Fruit fly (Drosophila melanogaster): Measurements from ENCODE around the gene CG2186.

dm6 chrX:10814113-10814512, 43.3 kb upstream of the CG2186 start:
- TF ChIP-seq psq (optimal IDR thresholded peaks at IDR 0.05), result no peak
- TF ChIP-seq Sin3A (optimal IDR thresholded peaks at IDR 0.05), result no peak
- no peak for TF ChIP-seq h (optimal IDR thresholded peaks at IDR 0.05)
